Fruit fly (Drosophila melanogaster) whole organism, pupa: Measurements from ENCODE around the gene Membrin.

ENCODE experiments used
- CG10348 ChIP-seq: fragments of 200-800 bp; sonication (Bioruptor generic); IDR thresholded peaks from 2 replicates; pipeline ENCODE4 v1.3.6; 2022; ENCODE audit warnings: missing biosample characterization, missing genetic modification characterization
- CG12605 ChIP-seq: fragments of 200-800 bp; sonication (Bioruptor generic); IDR thresholded peaks from 2 replicates; pipeline ENCODE4 v1.3.6; 2022; ENCODE audit warnings: missing biosample characterization, missing genetic modification characterization
- CG13204 ChIP-seq: fragments of 200-800 bp; sonication (Bioruptor generic); optimal IDR thresholded peaks from 2 replicates; lab custom pipeline; 2018; ENCODE audit warnings: missing biosample characterization, mild to moderate bottlenecking, missing genetic modification characterization, moderate library complexity
- CG14655 ChIP-seq: fragments of 200-800 bp; sonication (Bioruptor generic); optimal IDR thresholded peaks from 3 replicates; lab custom pipeline; 2017; ENCODE audit warnings: mild to moderate bottlenecking, missing biosample characterization, missing genetic modification reagents, missing genetic modification characterization
- CG15710 ChIP-seq: fragments of 200-800 bp; sonication (Bioruptor generic); optimal IDR thresholded peaks from 2 replicates; lab custom pipeline; 2018; ENCODE audit warnings: missing biosample characterization, mild to moderate bottlenecking, missing genetic modification characterization, moderate library complexity
- CG17806 ChIP-seq: fragments of 200-800 bp; sonication (Bioruptor generic); optimal IDR thresholded peaks from 2 replicates; lab custom pipeline; 2018; ENCODE audit warnings: missing biosample characterization, mild to moderate bottlenecking, missing genetic modification characterization, moderate library complexity
- CG32121 ChIP-seq: fragments of 200-800 bp; sonication (Bioruptor generic); IDR thresholded peaks from 2 replicates; pipeline ENCODE4 v1.3.6; 2022; ENCODE audit warnings: missing biosample characterization, missing genetic modification characterization
- CG34367 ChIP-seq: fragments of 200-800 bp; sonication (Bioruptor generic); optimal IDR thresholded peaks from 2 replicates; lab custom pipeline; 2018; ENCODE audit warnings: missing biosample characterization, mild to moderate bottlenecking, missing genetic modification characterization
- CG4496 ChIP-seq: fragments of 200-800 bp; sonication (Bioruptor generic); IDR thresholded peaks from 3 replicates; pipeline ENCODE4 v1.3.6; 2022; ENCODE audit warnings: missing biosample characterization, missing genetic modification characterization
- CG8159 ChIP-seq: fragments of 200-800 bp; sonication (Bioruptor generic); optimal IDR thresholded peaks from 3 replicates; lab custom pipeline; 2018; ENCODE audit warnings: missing biosample characterization, mild to moderate bottlenecking, missing genetic modification characterization, moderate library complexity
- CG8301 ChIP-seq: fragments of 200-800 bp; sonication (Bioruptor generic); optimal IDR thresholded peaks from 2 replicates; lab custom pipeline; 2018; ENCODE audit warnings: missing biosample characterization, mild to moderate bottlenecking, missing genetic modification characterization
- CG9948 ChIP-seq: fragments of 200-800 bp; sonication (Bioruptor generic); optimal IDR thresholded peaks from 2 replicates; lab custom pipeline; 2018; ENCODE audit warnings: missing biosample characterization, mild to moderate bottlenecking, missing genetic modification characterization, moderate library complexity
- D1 ChIP-seq: fragments of 200-800 bp; sonication (Bioruptor generic); optimal IDR thresholded peaks from 2 replicates; lab custom pipeline; 2018; ENCODE audit warnings: missing biosample characterization, mild to moderate bottlenecking, missing genetic modification characterization, moderate library complexity
- EcR ChIP-seq: fragments of 200-800 bp; sonication (Bioruptor generic); optimal IDR thresholded peaks from 3 replicates; lab custom pipeline; 2019; ENCODE audit warnings: missing biosample characterization, missing genetic modification characterization, mild to moderate bottlenecking, moderate library complexity, missing genetic modification reagents
- Ets98B ChIP-seq: fragments of 200-800 bp; sonication (Bioruptor generic); IDR thresholded peaks from 2 replicates; pipeline ENCODE4 v1.3.6; 2022; ENCODE audit warnings: missing biosample characterization, missing genetic modification characterization
- Pif1A ChIP-seq: fragments of 200-800 bp; sonication (Bioruptor generic); optimal IDR thresholded peaks from 3 replicates; lab custom pipeline; 2016; ENCODE audit warnings: missing biosample characterization, missing genetic modification characterization
- Pif1B ChIP-seq: fragments of 200-800 bp; sonication (Bioruptor generic); optimal IDR thresholded peaks from 3 replicates; lab custom pipeline; 2016; ENCODE audit warnings: missing biosample characterization, missing genetic modification characterization
- Snoo ChIP-seq: fragments of 200-800 bp; sonication (Bioruptor generic); optimal IDR thresholded peaks from 3 replicates; lab custom pipeline; 2017; ENCODE audit warnings: missing biosample characterization, mild to moderate bottlenecking, missing genetic modification characterization, inconsistent platforms
- fd96Ca ChIP-seq: fragments of 200-800 bp; sonication (Bioruptor generic); IDR thresholded peaks from 3 replicates; pipeline ENCODE4 v1.3.6; 2022; ENCODE audit warnings: missing biosample characterization, missing genetic modification characterization
- gl ChIP-seq: fragments of 200-800 bp; sonication (Bioruptor generic); optimal IDR thresholded peaks from 2 replicates; lab custom pipeline; 2018; ENCODE audit warnings: missing biosample characterization, mild to moderate bottlenecking, missing genetic modification characterization
- rn ChIP-seq: fragments of 200-800 bp; sonication (Bioruptor generic); IDR thresholded peaks from 2 replicates; pipeline ENCODE4 v1.3.6; 2022; ENCODE audit warnings: missing biosample characterization, missing genetic modification characterization

Gene Membrin

dm6 chr3L:5365164-5365879, 933 bp upstream of the Membrin start:
- TF ChIP-seq rn (GFP tag; lab: Robert Waterston, UW) (no peak), CG15710 (tag; lab: Kevin White, UChicago) (peak; percentile 2), Ets98B (0 out of 2 replicates have a peak, but pooled peaks have one; percentile 11), CG8301 (tag; lab: Kevin White, UChicago) (no peak), CG10348 (GFP tag; lab: Robert Waterston, UW) (no peak), CG9948 (tag; lab: Kevin White, UChicago) (no peak), EcR (GFP tag; lab: Kevin White, UChicago) (peak; percentile 48), CG34367 (tag; lab: Kevin White, UChicago) (no peak), Pif1B (peak; percentile 5), CG4496 (GFP tag; lab: Robert Waterston, UW) (peak; percentile 47; the same call in 2 of the 3 replicates), CG13204 (GFP tag; lab: Kevin White, UChicago) (no peak), D1 (tag; lab: Kevin White, UChicago) (peak; percentile 27), CG8159 (tag; lab: Kevin White, UChicago) (peak; percentile 29), Pif1A (GFP tag; lab: Kevin White, UChicago) (peak; percentile 44), CG14655 (no peak), gl (tag; lab: Kevin White, UChicago) (peak; percentile 44), CG32121 (GFP tag; lab: Robert Waterston, UW) (peak; percentile 28; the same call in 1 of the 2 replicates), CG12605 (peak; percentile 25; the same call in 1 of the 2 replicates), Snoo (peak; percentile 38), fd96Ca (GFP tag; lab: Robert Waterston, UW) (no peak), CG17806 (no peak)

- no peak for TF ChIP-seq CG34367 (tag; lab: Kevin White, UChicago)
- TF ChIP-seq D1 (tag; lab: Kevin White, UChicago): peak; percentile 42
- TF ChIP-seq Pif1B: peak; percentile 12
Observed at dm6 chr3L:5367744-5368507, 1.7 kb downstream of the Membrin start, which contains the start of gene Pfdn4. Gene Pfdn4, minus strand, starts transcription at chr3L:5368008.

dm6 chr3L:5372052-5372451, 5.8 kb downstream of the Membrin start:
- TF ChIP-seq CG8301 (tag; lab: Kevin White, UChicago) (no peak), CG4496 (GFP tag; lab: Robert Waterston, UW) (no peak), CG8159 (tag; lab: Kevin White, UChicago) (no peak), CG34367 (tag; lab: Kevin White, UChicago) (no peak), CG32121 (GFP tag; lab: Robert Waterston, UW) (no peak), fd96Ca (GFP tag; lab: Robert Waterston, UW) (no peak), CG15710 (tag; lab: Kevin White, UChicago) (no peak), gl (tag; lab: Kevin White, UChicago) (no peak), rn (GFP tag; lab: Robert Waterston, UW) (no peak), Ets98B (no peak), Pif1B (no peak), CG14655 (no peak), CG9948 (tag; lab: Kevin White, UChicago) (no peak)
- TF ChIP-seq, all 21 proteins: peak for 0

- TF ChIP-seq gl (tag; lab: Kevin White, UChicago) (no peak), CG34367 (tag; lab: Kevin White, UChicago) (no peak), CG8301 (tag; lab: Kevin White, UChicago) (no peak), CG15710 (tag; lab: Kevin White, UChicago) (no peak), CG9948 (tag; lab: Kevin White, UChicago) (no peak)
Observed at dm6 chr3L:5382721-5383120, 16.5 kb downstream of the Membrin start, which contains the start of gene Ir64a. Gene Ir64a, minus strand, starts transcription at chr3L:5382821.

dm6 chr3L:5385762-5386161, 19.5 kb downstream of the Membrin start:
- TF ChIP-seq CG14655 (no peak), CG15710 (tag; lab: Kevin White, UChicago) (no peak), CG8301 (tag; lab: Kevin White, UChicago) (no peak), Pif1B (no peak), Ets98B (peak; percentile 61), CG13204 (GFP tag; lab: Kevin White, UChicago) (no peak), CG4496 (GFP tag; lab: Robert Waterston, UW) (peak; percentile 77), Snoo (no peak), gl (tag; lab: Kevin White, UChicago) (no peak), fd96Ca (GFP tag; lab: Robert Waterston, UW) (0 out of 3 replicates have a peak, but pooled peaks have one; percentile 28), CG12605 (no peak), CG8159 (tag; lab: Kevin White, UChicago) (no peak), CG34367 (tag; lab: Kevin White, UChicago) (no peak), CG10348 (GFP tag; lab: Robert Waterston, UW) (no peak), CG17806 (no peak), CG9948 (tag; lab: Kevin White, UChicago) (no peak), CG32121 (GFP tag; lab: Robert Waterston, UW) (no peak; the same call in 1 of the 2 replicates), rn (GFP tag; lab: Robert Waterston, UW) (no peak), EcR (GFP tag; lab: Kevin White, UChicago) (no peak), Pif1A (GFP tag; lab: Kevin White, UChicago) (no peak), D1 (tag; lab: Kevin White, UChicago) (no peak)
